Worm (Caenorhabditis elegans) whole organism, late embryonic: ENCODE results near the gene lea-1.

ENCODE experiments used
- pha-4 ChIP-seq: fragments of 150-350 bp; optimal IDR thresholded peaks from 2 replicates; lab custom pipeline; 2018; ENCODE audit warnings: missing biosample characterization, missing genetic modification reagents, missing genetic modification characterization
- sdc-2 ChIP-seq: sonication (generic microtip); optimal IDR thresholded peaks from 2 replicates; lab custom pipeline; 2016; ENCODE audit warnings: missing genotype, missing genetic modification characterization, missing compliant biosample characterization

DNA sequence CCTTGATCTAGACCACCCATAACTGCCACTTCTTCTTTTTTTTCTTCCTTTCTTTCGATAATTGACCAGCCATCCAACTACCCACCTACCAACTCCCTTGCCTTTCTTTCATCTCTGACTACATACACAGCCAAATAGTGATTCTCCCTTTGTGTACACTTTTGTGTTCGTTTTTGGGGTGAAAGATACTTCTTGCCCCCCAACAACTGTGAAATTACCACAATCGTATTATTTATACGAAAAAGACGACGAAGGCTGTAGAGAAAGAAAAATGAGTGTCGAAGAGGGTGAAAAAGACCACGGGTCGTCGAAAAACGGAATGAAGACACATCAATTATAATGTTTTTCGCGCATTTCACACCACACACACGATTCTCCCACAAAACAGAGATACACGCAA lies 34.8 kb downstream of the lea-1 start:
- TF ChIP-seq sdc-2 (tag; lab: Kevin White, UChicago): no peak
- no peak for TF ChIP-seq pha-4
